Fruit fly (Drosophila melanogaster) whole organism: ENCODE results near the gene CG9259.

ENCODE experiments used
- CG8478 ChIP-seq: fragments of >200 bp; optimal IDR thresholded peaks from 2 replicates; lab custom pipeline; 2018; ENCODE audit warnings: inconsistent platforms
- EcR ChIP-seq, 2 experiments: fragments of >200 bp; optimal IDR thresholded peaks; 2 replicates each; lab custom pipeline; 2017; ENCODE audit warnings: missing biosample characterization in 2 of 2, missing genetic modification characterization in 2 of 2, missing genetic modification reagents in 2 of 2
- pan ChIP-seq: fragments of >200 bp; optimal IDR thresholded peaks from 2 replicates; lab custom pipeline; 2017
- usp ChIP-seq: fragments of >200 bp; optimal IDR thresholded peaks from 2 replicates; lab custom pipeline; 2017; ENCODE audit warnings: missing biosample characterization, missing genetic modification characterization, mixed read lengths

DNA sequence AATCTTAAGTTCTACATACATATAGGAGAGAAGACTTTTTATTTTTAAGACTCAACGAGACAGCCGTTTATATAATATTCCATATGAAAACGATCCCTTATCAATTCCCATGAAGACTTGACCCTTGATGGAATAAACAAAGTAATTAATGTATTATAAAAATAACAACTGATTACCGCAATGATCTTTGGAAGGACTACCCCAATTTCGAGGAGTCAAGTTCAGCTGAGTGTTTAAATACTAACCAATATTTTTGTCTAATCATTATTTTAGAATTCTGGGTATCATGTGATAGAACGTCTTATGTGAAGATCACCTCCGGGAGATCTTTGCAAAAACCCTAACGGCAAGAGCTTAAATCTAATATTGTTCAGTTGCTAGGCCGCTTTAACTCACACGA, 8.7 kb downstream of the CG9259 start:
- no peak for TF ChIP-seq CG8478 (lab: Kevin White, UChicago)
- TF ChIP-seq usp, result no peak
- no peak for TF ChIP-seq pan (lab: Kevin White, UChicago)
- TF ChIP-seq EcR (GFP tag; optimal IDR thresholded peaks at IDR 0.05; lab: Kevin White, UChicago), result no peak
